Fruit fly (Drosophila melanogaster): ENCODE data around the gene CG14384.

DNA sequence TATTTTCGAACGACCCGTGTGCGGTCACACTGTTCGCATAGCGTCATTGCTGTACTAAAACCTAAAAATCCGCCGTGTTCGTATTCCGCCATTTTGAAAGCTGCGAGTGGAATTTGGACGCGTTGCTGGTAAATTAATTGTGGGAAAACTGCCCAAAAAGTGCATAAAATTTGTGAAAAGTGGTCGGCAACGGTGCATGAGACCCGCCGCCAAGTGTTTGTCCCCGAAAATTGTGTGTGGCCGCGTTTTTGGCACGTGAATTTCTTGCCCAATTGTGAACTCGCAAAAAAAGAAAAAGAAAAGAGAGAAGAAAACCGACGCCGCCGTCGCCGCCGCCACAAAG lies 44.1 kb upstream of the CG14384 start, which contains the start of gene CtBP:
- TF ChIP-seq nau (GFP tag; optimal IDR thresholded peaks at IDR 0.05) (no peak), CG18619 (GFP tag; optimal IDR thresholded peaks at IDR 0.05) (no peak), ttk (GFP tag; IDR thresholded peaks at IDR 0.05) (no peak), p53 (GFP tag; optimal IDR thresholded peaks at IDR 0.05) (no peak), h (optimal IDR thresholded peaks at IDR 0.05) (no peak), trh (GFP tag; optimal IDR thresholded peaks at IDR 0.05) (no peak), CrebB (tag; optimal IDR thresholded peaks at IDR 0.05) (no peak), CG2202 (tag; optimal IDR thresholded peaks at IDR 0.05) (no peak), CG4328 (GFP tag; optimal IDR thresholded peaks at IDR 0.05) (no peak), tin (GFP tag; optimal IDR thresholded peaks at IDR 0.05) (no peak), CG4707 (GFP tag; optimal IDR thresholded peaks at IDR 0.05) (no peak), Lhr (GFP tag; optimal IDR thresholded peaks at IDR 0.05) (no peak), CG11085 (GFP tag; IDR thresholded peaks at IDR 0.05) (no peak)

Data from whole organism, embryonic.